Worm (Caenorhabditis elegans) whole organism, L1 larva: ENCODE results near the gene ZC239.13.
A peak's percentile ranks its signal among the peaks of the same experiment; 100 is the strongest.

ENCODE experiments used
- C04F5.9 ChIP-seq: sonication (generic microtip); optimal IDR thresholded peaks from 2 replicates; lab custom pipeline; 2016; ENCODE audit warnings: missing genetic modification characterization, missing compliant biosample characterization
- aly-2 ChIP-seq: fragments of 150-350 bp; optimal IDR thresholded peaks from 2 replicates; lab custom pipeline; 2014; ENCODE audit warnings: missing biosample characterization, missing genetic modification characterization
- ama-1 ChIP-seq: fragments of 150-350 bp; optimal IDR thresholded peaks from 2 replicates; lab custom pipeline; 2014
- blmp-1 ChIP-seq: fragments of 150-350 bp; optimal IDR thresholded peaks from 2 replicates; lab custom pipeline; 2014; ENCODE audit warnings: missing biosample characterization, missing genetic modification characterization
- ceh-88 ChIP-seq: fragments of 200-800 bp; sonication (Bioruptor generic); IDR thresholded peaks from 2 replicates; pipeline ENCODE4 v1.3.6; 2022; ENCODE audit warnings: missing genetic modification characterization, missing compliant biosample characterization
- ces-1 ChIP-seq: fragments of 150-350 bp; optimal IDR thresholded peaks from 2 replicates; lab custom pipeline; 2014; ENCODE audit warnings: missing biosample characterization, missing genetic modification reagents, missing genetic modification characterization
- dpl-1 ChIP-seq, 3 experiments: fragments of 150-350 bp in 2 of 3; sonication (generic microtip) in 1 of 3; optimal IDR thresholded peaks; 2 replicates each; lab custom pipeline; 2014 to 2017; ENCODE audit warnings: missing biosample characterization in 3 of 3, missing genetic modification characterization in 3 of 3, missing genetic modification reagents in 3 of 3
- dsc-1 ChIP-seq: sonication (generic microtip); optimal IDR thresholded peaks from 2 replicates; lab custom pipeline; 2016; ENCODE audit warnings: mild to moderate bottlenecking, missing genetic modification characterization, missing compliant biosample characterization
- efl-1 ChIP-seq, 4 experiments: fragments of 150-350 bp; optimal IDR thresholded peaks in 3 of 4; peaks in 1 of 4; 1 replicate in 1 of 4; 2 replicates in 3 of 4; lab custom pipeline; 2014; ENCODE audit warnings: missing biosample characterization in 2 of 4, missing genetic modification characterization in 2 of 4, missing genetic modification reagents in 2 of 4
- egl-13 ChIP-seq: sonication (generic microtip); optimal IDR thresholded peaks from 2 replicates; lab custom pipeline; 2016; ENCODE audit warnings: missing genotype, missing genetic modification reagents, missing genetic modification characterization, missing compliant biosample characterization
- elt-2 ChIP-seq: sonication (generic microtip); optimal IDR thresholded peaks from 2 replicates; lab custom pipeline; 2016; ENCODE audit warnings: missing genetic modification characterization, mild to moderate bottlenecking, inconsistent platforms, missing compliant biosample characterization, missing genetic modification reagents
- elt-3 ChIP-seq, 6 experiments: fragments of 150-350 bp in 1 of 6; sonication (generic microtip); optimal IDR thresholded peaks; 2 replicates each; lab custom pipeline; 2017 to 2018; ENCODE audit warnings: missing biosample characterization in 6 of 6, missing genetic modification characterization in 6 of 6, inconsistent platforms in 1 of 6
- grh-1 ChIP-seq: fragments of 200-800 bp; sonication (Bioruptor generic); IDR thresholded peaks from 2 replicates; pipeline ENCODE4 v1.3.6; 2022; ENCODE audit warnings: missing genetic modification reagents, missing genetic modification characterization, missing compliant biosample characterization
- hlh-4 ChIP-seq: sonication (generic microtip); optimal IDR thresholded peaks from 2 replicates; lab custom pipeline; 2016; ENCODE audit warnings: mild to moderate bottlenecking, missing genetic modification characterization, missing compliant biosample characterization
- hpl-2 ChIP-seq: fragments of 150-350 bp; optimal IDR thresholded peaks from 2 replicates; lab custom pipeline; 2014; ENCODE audit warnings: missing biosample characterization, missing genetic modification reagents, missing genetic modification characterization
- irx-1 ChIP-seq: sonication (generic microtip); optimal IDR thresholded peaks from 2 replicates; lab custom pipeline; 2016; ENCODE audit warnings: missing genetic modification characterization, missing compliant biosample characterization
- jun-1 ChIP-seq: fragments of 150-350 bp; optimal IDR thresholded peaks from 2 replicates; lab custom pipeline; 2014; ENCODE audit warnings: missing biosample characterization, missing genetic modification reagents, missing genetic modification characterization
- lin-14 ChIP-seq: fragments of 200-800 bp; sonication (Bioruptor generic); optimal IDR thresholded peaks from 2 replicates; lab custom pipeline; 2018; ENCODE audit warnings: mild to moderate bottlenecking, missing genetic modification characterization, moderate library complexity, missing compliant biosample characterization
- lin-35 ChIP-seq, 2 experiments: fragments of 150-350 bp; optimal IDR thresholded peaks; 2 replicates each; lab custom pipeline; 2014; ENCODE audit warnings: missing biosample characterization in 2 of 2, missing genetic modification characterization in 2 of 2, missing genetic modification reagents in 2 of 2
- lin-39 ChIP-seq: fragments of 150-350 bp; optimal IDR thresholded peaks from 2 replicates; lab custom pipeline; 2014; ENCODE audit warnings: missing biosample characterization, missing genetic modification reagents, missing genetic modification characterization
- mdl-1 ChIP-seq, 2 experiments: fragments of 150-350 bp; optimal IDR thresholded peaks; 2 replicates each; lab custom pipeline; 2014 to 2017; ENCODE audit warnings: missing biosample characterization in 2 of 2, missing genetic modification characterization in 2 of 2, inconsistent platforms in 1 of 2
- mef-2 ChIP-seq: fragments of 150-350 bp; optimal IDR thresholded peaks from 2 replicates; lab custom pipeline; 2014; ENCODE audit warnings: missing biosample characterization, missing genetic modification characterization
- mep-1 ChIP-seq: fragments of 150-350 bp; optimal IDR thresholded peaks from 2 replicates; lab custom pipeline; 2014; ENCODE audit warnings: missing biosample characterization, missing genetic modification characterization
- nhr-11 ChIP-seq: fragments of 150-350 bp; optimal IDR thresholded peaks from 2 replicates; lab custom pipeline; 2014; ENCODE audit warnings: missing biosample characterization, missing genetic modification characterization
- nhr-19 ChIP-seq: fragments of 200-800 bp; sonication (Bioruptor generic); conservative IDR thresholded peaks from 2 replicates; pipeline ENCODE4 v1.3.6; 2022; ENCODE audit warnings: missing genetic modification characterization, missing compliant biosample characterization
- nhr-71 ChIP-seq: sonication (generic microtip); optimal IDR thresholded peaks from 2 replicates; lab custom pipeline; 2016; ENCODE audit warnings: mild to moderate bottlenecking, missing genetic modification characterization, moderate library complexity, missing compliant biosample characterization
- nhr-76 ChIP-seq: sonication (generic microtip); optimal IDR thresholded peaks from 2 replicates; lab custom pipeline; 2017; ENCODE audit warnings: missing biosample characterization, missing genetic modification characterization
- nhr-90 ChIP-seq: sonication (generic microtip); optimal IDR thresholded peaks from 2 replicates; lab custom pipeline; 2016; ENCODE audit warnings: mild to moderate bottlenecking, missing genetic modification characterization, missing compliant biosample characterization; ENCODE audit not compliant: poor library complexity
- pqm-1 ChIP-seq: sonication (generic microtip); optimal IDR thresholded peaks from 3 replicates; lab custom pipeline; 2017; ENCODE audit warnings: missing biosample characterization, missing genetic modification characterization
- sox-4 ChIP-seq: sonication (generic microtip); optimal IDR thresholded peaks from 2 replicates; lab custom pipeline; 2016; ENCODE audit warnings: missing genetic modification characterization, missing compliant biosample characterization
- sptf-1 ChIP-seq: fragments of 150-350 bp; optimal IDR thresholded peaks from 2 replicates; lab custom pipeline; 2014; ENCODE audit warnings: missing biosample characterization, missing genetic modification characterization
- sup-37 ChIP-seq: fragments of 200-800 bp; sonication (Bioruptor generic); optimal IDR thresholded peaks from 2 replicates; lab custom pipeline; 2018; ENCODE audit warnings: mild to moderate bottlenecking, missing genetic modification characterization, missing compliant biosample characterization
- tlp-1 ChIP-seq: fragments of 150-350 bp; optimal IDR thresholded peaks from 2 replicates; lab custom pipeline; 2014; ENCODE audit warnings: missing biosample characterization, missing genetic modification characterization
- unc-62 ChIP-seq: fragments of 150-350 bp; optimal IDR thresholded peaks from 2 replicates; lab custom pipeline; 2014; ENCODE audit warnings: missing biosample characterization, missing genetic modification reagents, missing genetic modification characterization
- vab-15 ChIP-seq: sonication (generic microtip); optimal IDR thresholded peaks from 2 replicates; lab custom pipeline; 2017; ENCODE audit warnings: missing genotype, mild to moderate bottlenecking, missing genetic modification characterization, missing compliant biosample characterization
- xbp-1 ChIP-seq: sonication (generic microtip); optimal IDR thresholded peaks from 2 replicates; lab custom pipeline; 2016; ENCODE audit warnings: missing genetic modification characterization, missing compliant biosample characterization
- zip-4 ChIP-seq: fragments of 200-800 bp; sonication (Bioruptor generic); optimal IDR thresholded peaks from 2 replicates; lab custom pipeline; 2018; ENCODE audit warnings: mild to moderate bottlenecking, missing genetic modification characterization, moderate library complexity, missing compliant biosample characterization
- ztf-11 ChIP-seq, 2 experiments: sonication (generic microtip); optimal IDR thresholded peaks; 2 replicates each; lab custom pipeline; 2016 to 2017; ENCODE audit warnings: missing genetic modification characterization in 2 of 2, missing biosample characterization in 1 of 2, missing compliant biosample characterization in 1 of 2
- ztf-4 ChIP-seq: fragments of 150-350 bp; optimal IDR thresholded peaks from 2 replicates; lab custom pipeline; 2014; ENCODE audit warnings: missing biosample characterization, missing genetic modification characterization

ZC239.13 gene

DNA sequence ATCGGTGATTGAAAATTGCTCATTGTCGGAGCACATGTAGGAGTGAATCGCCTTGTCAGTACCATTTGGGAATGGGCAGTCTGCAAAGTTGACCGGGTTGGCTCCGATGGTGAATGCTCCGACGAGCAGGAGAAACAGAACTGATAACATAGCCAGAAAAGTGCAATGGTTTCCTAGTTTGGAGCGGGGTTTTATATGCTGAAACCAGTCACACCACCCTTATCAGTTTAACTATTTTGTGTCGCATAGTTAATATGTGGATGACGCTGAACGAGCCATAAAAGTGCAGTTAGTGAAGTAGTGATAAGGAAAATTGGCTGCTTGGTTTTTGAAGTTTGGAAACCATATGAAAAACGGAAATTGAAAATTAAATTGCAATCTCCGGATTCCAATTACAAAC, 23.2 kb upstream of the ZC239.13 start, which contains the start of gene C17F4.7:
Gene C17F4.7, minus strand, starts transcription at position 180 of the 400 bp plus-strand sequence.
- TF ChIP-seq ama-1 (no peak), nhr-90 (tag; lab: Kevin White, UChicago) (peak; percentile 37), sup-37 (GFP tag; lab: Kevin White, UChicago) (no peak), lin-39 (no peak), sox-4 (tag; lab: Kevin White, UChicago) (no peak), ceh-88 (no peak), tlp-1 (tag; lab: Kevin White, UChicago) (peak; percentile 69), mef-2 (no peak), hpl-2 (GFP tag; lab: Kevin White, UChicago) (no peak), vab-15 (tag; lab: Kevin White, UChicago) (no peak), aly-2 (tag; lab: Kevin White, UChicago) (no peak), ces-1 (GFP tag; lab: Kevin White, UChicago) (no peak), sptf-1 (tag; lab: Kevin White, UChicago) (no peak), elt-2 (peak; percentile 98), mep-1 (tag; lab: Kevin White, UChicago) (no peak), egl-13 (tag; lab: Kevin White, UChicago) (no peak), irx-1 (tag; lab: Kevin White, UChicago) (no peak), lin-35 (GFP tag; optimal IDR thresholded peaks at IDR 0.05; lab: Kevin White, UChicago) (peak in 1 of 2 experiments; percentile 34), pqm-1 (tag; lab: Kevin White, UChicago) (peak; percentile 62), jun-1 (tag; lab: Kevin White, UChicago) (peak; percentile 38), ztf-11 (tag; optimal IDR thresholded peaks at IDR 0.05; lab: Kevin White, UChicago) (no peak), grh-1 (GFP tag; lab: Robert Waterston, UW) (no peak), nhr-76 (no peak), zip-4 (GFP tag; lab: Kevin White, UChicago) (no peak), C04F5.9 (tag; lab: Kevin White, UChicago) (no peak)

DNA sequence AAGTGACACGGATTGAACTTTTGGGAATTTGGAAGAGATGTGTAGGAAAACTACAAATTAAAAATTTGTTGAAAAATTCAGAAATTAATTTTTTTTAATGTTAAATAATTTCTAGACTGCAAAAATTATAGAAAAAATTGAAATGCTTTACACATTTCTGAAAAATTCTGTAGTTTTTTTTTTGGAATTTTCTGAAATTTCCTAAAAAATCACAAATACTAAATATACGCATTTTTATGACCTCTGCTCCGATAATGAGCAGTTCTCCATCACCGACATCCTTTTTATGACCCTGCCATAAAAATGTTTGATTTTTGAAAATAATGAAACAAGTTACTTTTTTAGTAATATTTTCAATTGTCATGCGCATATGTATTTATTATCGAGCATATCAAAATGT, 22.1 kb upstream of the ZC239.13 start:
- TF ChIP-seq nhr-19 (GFP tag; lab: Robert Waterston, UW) (no peak), nhr-71 (tag; lab: Kevin White, UChicago) (no peak), unc-62 (GFP tag; lab: Kevin White, UChicago) (no peak), nhr-11 (tag; lab: Kevin White, UChicago) (no peak), xbp-1 (tag; lab: Kevin White, UChicago) (no peak), sptf-1 (tag; lab: Kevin White, UChicago) (no peak), pqm-1 (tag; lab: Kevin White, UChicago) (no peak), efl-1 (optimal IDR thresholded peaks at IDR 0.05; lab: Kevin White, UChicago) (no peak), efl-1 (GFP tag; optimal IDR thresholded peaks at IDR 0.05 in 1 of 2; lab: Kevin White, UChicago) (no peak), dpl-1 (GFP tag; optimal IDR thresholded peaks at IDR 0.05; lab: Kevin White, UChicago) (no peak)

- TF ChIP-seq dsc-1 (tag; lab: Kevin White, UChicago) (no peak), ztf-4 (tag; lab: Kevin White, UChicago) (no peak), elt-3 (tag; optimal IDR thresholded peaks at IDR 0.05; lab: Kevin White, UChicago) (peak in 1 of 6 experiments; percentile 9), lin-14 (GFP tag; lab: Kevin White, UChicago) (no peak), mdl-1 (tag; optimal IDR thresholded peaks at IDR 0.05; lab: Kevin White, UChicago) (no peak), blmp-1 (peak; percentile 85), hlh-4 (tag; lab: Kevin White, UChicago) (no peak)
- TF ChIP-seq, all 84 proteins: peak for 2
Observed at ce11 chrII:3244070-3244469, 21.4 kb upstream of the ZC239.13 start, which contains the start of gene C17F4.12. C17F4.12 (minus strand) TSS chrII:3244170.
